Fruit fly (Drosophila melanogaster) whole organism, wandering third instar larva: Measurements from ENCODE around the gene CG6006.

ENCODE experiments used
- CG9705 ChIP-seq: fragments of 200-800 bp; sonication (Bioruptor generic); optimal IDR thresholded peaks from 2 replicates; lab custom pipeline; 2018; ENCODE audit warnings: missing biosample characterization, mild to moderate bottlenecking, missing genetic modification characterization
- Dfd ChIP-seq: fragments of >200 bp; optimal IDR thresholded peaks from 2 replicates; lab custom pipeline; 2017; ENCODE audit warnings: missing biosample characterization, missing genetic modification characterization
- HLH106 ChIP-seq: fragments of 200-800 bp; optimal IDR thresholded peaks from 3 replicates; lab custom pipeline; 2019; ENCODE audit warnings: missing biosample characterization, mild to moderate bottlenecking, missing genetic modification characterization, moderate library complexity
- Hr78 ChIP-seq: fragments of >200 bp; optimal IDR thresholded peaks from 2 replicates; lab custom pipeline; 2017; ENCODE audit warnings: missing biosample characterization, missing genetic modification characterization
- Myc ChIP-seq: fragments of >200 bp; optimal IDR thresholded peaks from 2 replicates; lab custom pipeline; 2017
- ey ChIP-seq: fragments of 200-800 bp; sonication (Bioruptor generic); optimal IDR thresholded peaks from 2 replicates; lab custom pipeline; 2016; ENCODE audit warnings: missing biosample characterization, missing genetic modification characterization
- h ChIP-seq: fragments of 200-800 bp; sonication (Bioruptor generic); optimal IDR thresholded peaks from 3 replicates; lab custom pipeline; 2016; ENCODE audit warnings: missing biosample characterization, mild to moderate bottlenecking, missing genetic modification characterization
- lola ChIP-seq: fragments of >200 bp; optimal IDR thresholded peaks from 2 replicates; lab custom pipeline; 2017; ENCODE audit warnings: missing biosample characterization, missing genetic modification characterization
- psq ChIP-seq: fragments of 200-800 bp; sonication (Bioruptor generic); optimal IDR thresholded peaks from 3 replicates; lab custom pipeline; 2017; ENCODE audit warnings: missing biosample characterization, mild to moderate bottlenecking, missing genetic modification characterization, moderate library complexity
- sage ChIP-seq: fragments of 200-800 bp; sonication (Bioruptor generic); optimal IDR thresholded peaks from 2 replicates; lab custom pipeline; 2016; ENCODE audit warnings: missing biosample characterization, mild to moderate bottlenecking, missing genetic modification characterization
- usp ChIP-seq: fragments of >200 bp; optimal IDR thresholded peaks from 2 replicates; lab custom pipeline; 2017; ENCODE audit warnings: missing biosample characterization, missing genetic modification characterization
- woc ChIP-seq: sonication (Bioruptor generic); optimal IDR thresholded peaks from 2 replicates; lab custom pipeline; 2016; ENCODE audit warnings: missing biosample characterization, mild to moderate bottlenecking, missing genetic modification characterization

dm6 chr3R:16207074-16207609, 52.4 kb downstream of the CG6006 start:
- TF ChIP-seq CG9705 (GFP tag; lab: Kevin White, UChicago) = peak; percentile 14
- TF ChIP-seq h = peak; percentile 77
- peak; percentile 44 for TF ChIP-seq woc (GFP tag; lab: Kevin White, UChicago)
- TF ChIP-seq HLH106 = peak; percentile 0
- TF ChIP-seq sage (GFP tag; lab: Kevin White, UChicago) = peak; percentile 29
- peak; percentile 52 for TF ChIP-seq Dfd (GFP tag; lab: Kevin White, UChicago)
- no peak for TF ChIP-seq usp (GFP tag; lab: Kevin White, UChicago)
- TF ChIP-seq psq (GFP tag; lab: Kevin White, UChicago) = peak; percentile 70
- TF ChIP-seq lola (GFP tag; lab: Kevin White, UChicago) = no peak
- no peak for TF ChIP-seq Hr78 (GFP tag; lab: Kevin White, UChicago)
- no peak for TF ChIP-seq ey
- TF ChIP-seq Myc (lab: Kevin White, UChicago) = no peak
